Worm (Caenorhabditis elegans) whole organism, young adult: ENCODE results near the gene tat-2.

ENCODE experiments used
- B0261.1 ChIP-seq: sonication (generic microtip); optimal IDR thresholded peaks from 2 replicates; lab custom pipeline; 2016; ENCODE audit warnings: mild to moderate bottlenecking, missing genetic modification characterization, moderate library complexity, missing compliant biosample characterization
- B0336.3 ChIP-seq: fragments of 200-800 bp; sonication (Bioruptor generic); IDR thresholded peaks from 2 replicates; pipeline ENCODE4 v1.3.6; 2022; ENCODE audit warnings: missing genetic modification characterization, missing compliant biosample characterization
- C06A6.2 ChIP-seq: fragments of 200-800 bp; sonication (Bioruptor generic); conservative IDR thresholded peaks from 2 replicates; pipeline ENCODE4 v1.3.6; 2022; ENCODE audit warnings: missing genetic modification characterization, missing compliant biosample characterization
- D2030.7 ChIP-seq: fragments of 200-800 bp; sonication (Bioruptor generic); IDR thresholded peaks from 2 replicates; pipeline ENCODE4 v1.3.6; 2022; ENCODE audit warnings: missing genetic modification reagents, missing genetic modification characterization, missing compliant biosample characterization
- F23B12.7 ChIP-seq: sonication (generic microtip); optimal IDR thresholded peaks from 2 replicates; lab custom pipeline; 2017; ENCODE audit warnings: missing genetic modification characterization, mild to moderate bottlenecking, missing compliant biosample characterization, antibody characterized with exemption, moderate library complexity; ENCODE audit not compliant: insufficient read depth
- F33H1.4 ChIP-seq: fragments of 200-800 bp; sonication (Bioruptor generic); IDR thresholded peaks from 2 replicates; pipeline ENCODE4 v1.3.6; 2022; ENCODE audit warnings: missing genetic modification reagents, missing genetic modification characterization, missing compliant biosample characterization
- F52B5.7 ChIP-seq: sonication (generic microtip); optimal IDR thresholded peaks from 2 replicates; lab custom pipeline; 2016; ENCODE audit warnings: mild to moderate bottlenecking, missing genetic modification characterization, missing compliant biosample characterization
- F57C9.4 ChIP-seq: sonication (generic microtip); optimal IDR thresholded peaks from 2 replicates; lab custom pipeline; 2017; ENCODE audit warnings: mild to moderate bottlenecking, missing genetic modification characterization, missing compliant biosample characterization
- K12H6.12 ChIP-seq: fragments of 200-800 bp; sonication (Bioruptor generic); optimal IDR thresholded peaks from 2 replicates; lab custom pipeline; 2018; ENCODE audit warnings: mild to moderate bottlenecking, missing genetic modification characterization, missing compliant biosample characterization
- T07F8.4 ChIP-seq: sonication (generic microtip); optimal IDR thresholded peaks from 2 replicates; lab custom pipeline; 2016; ENCODE audit warnings: mild to moderate bottlenecking, missing genetic modification characterization, moderate library complexity, missing compliant biosample characterization
- T26A5.8 ChIP-seq: sonication (generic microtip); optimal IDR thresholded peaks from 2 replicates; lab custom pipeline; 2016; ENCODE audit warnings: missing genetic modification characterization, missing compliant biosample characterization
- Y53F4B.3 ChIP-seq: fragments of 200-800 bp; sonication (Bioruptor generic); IDR thresholded peaks from 2 replicates; pipeline ENCODE4 v1.3.6; 2022; ENCODE audit warnings: missing genetic modification reagents, missing genetic modification characterization, missing compliant biosample characterization
- Y53G8AR.9 ChIP-seq: fragments of 200-800 bp; sonication (Bioruptor generic); conservative IDR thresholded peaks from 2 replicates; pipeline ENCODE4 v1.3.6; 2022; ENCODE audit warnings: missing genetic modification reagents, missing genetic modification characterization, missing compliant biosample characterization
- Y56A3A.18 ChIP-seq: fragments of 200-800 bp; sonication (Bioruptor generic); IDR thresholded peaks from 2 replicates; pipeline ENCODE4 v1.3.6; 2022; ENCODE audit warnings: missing genetic modification reagents, missing genetic modification characterization, missing compliant biosample characterization
- Y79H2A.3 ChIP-seq: fragments of 200-800 bp; sonication (Bioruptor generic); conservative IDR thresholded peaks from 2 replicates; pipeline ENCODE4 v1.3.6; 2022; ENCODE audit warnings: missing genetic modification reagents, missing genetic modification characterization, missing compliant biosample characterization
- akir-1 ChIP-seq: fragments of 200-800 bp; sonication (Bioruptor generic); optimal IDR thresholded peaks from 2 replicates; lab custom pipeline; 2018; ENCODE audit warnings: mild to moderate bottlenecking, missing genetic modification characterization, moderate library complexity, missing compliant biosample characterization
- aptf-2 ChIP-seq: fragments of 200-800 bp; sonication (Bioruptor generic); conservative IDR thresholded peaks from 2 replicates; pipeline ENCODE4 v1.3.6; 2022; ENCODE audit warnings: missing genetic modification reagents, missing genetic modification characterization, missing compliant biosample characterization
- aptf-3 ChIP-seq: fragments of 200-800 bp; sonication (Bioruptor generic); IDR thresholded peaks from 2 replicates; pipeline ENCODE4 v1.3.6; 2022; ENCODE audit warnings: missing genetic modification characterization, missing compliant biosample characterization
- atf-7 ChIP-seq: sonication (generic microtip); optimal IDR thresholded peaks from 2 replicates; lab custom pipeline; 2017; ENCODE audit warnings: mild to moderate bottlenecking, missing genetic modification characterization, missing compliant biosample characterization
- athp-1 ChIP-seq: sonication (generic microtip); optimal IDR thresholded peaks from 2 replicates; lab custom pipeline; 2017; ENCODE audit warnings: mild to moderate bottlenecking, missing genetic modification characterization, missing compliant biosample characterization
- attf-6 ChIP-seq: fragments of 200-800 bp; sonication (Bioruptor generic); IDR thresholded peaks from 2 replicates; pipeline ENCODE4 v1.3.6; 2022; ENCODE audit warnings: missing genetic modification reagents, missing genetic modification characterization, missing compliant biosample characterization
- ccch-3 ChIP-seq: fragments of 200-800 bp; sonication (Bioruptor generic); optimal IDR thresholded peaks from 2 replicates; lab custom pipeline; 2018; ENCODE audit warnings: mild to moderate bottlenecking, missing genetic modification characterization, missing compliant biosample characterization
- cebp-1 ChIP-seq, 2 experiments: fragments of 200-800 bp in 1 of 2; sonication (Bioruptor generic) in 1 of 2; sonication (generic microtip) in 1 of 2; IDR thresholded peaks in 1 of 2; optimal IDR thresholded peaks in 1 of 2; 2 replicates each; pipeline versions ENCODE4 v1.3.6 to Lab custom; 2017 to 2022; ENCODE audit warnings: missing compliant biosample characterization in 2 of 2, missing genetic modification characterization in 2 of 2, mild to moderate bottlenecking in 1 of 2, missing genetic modification reagents in 1 of 2, moderate library complexity in 1 of 2
- chd-7 ChIP-seq: sonication (generic microtip); optimal IDR thresholded peaks from 2 replicates; lab custom pipeline; 2016; ENCODE audit warnings: mild to moderate bottlenecking, missing genetic modification characterization, moderate library complexity, missing compliant biosample characterization
- dpff-1 ChIP-seq: sonication (generic microtip); optimal IDR thresholded peaks from 2 replicates; lab custom pipeline; 2017; ENCODE audit warnings: mild to moderate bottlenecking, missing genetic modification characterization, missing compliant biosample characterization
- egrh-3 ChIP-seq: fragments of 200-800 bp; sonication (Bioruptor generic); IDR thresholded peaks from 2 replicates; pipeline ENCODE4 v1.3.6; 2022; ENCODE audit warnings: missing genetic modification reagents, missing genetic modification characterization, missing compliant biosample characterization
- fkh-3 ChIP-seq: sonication (generic microtip); optimal IDR thresholded peaks from 2 replicates; lab custom pipeline; 2016; ENCODE audit warnings: mild to moderate bottlenecking, missing genetic modification characterization, missing compliant biosample characterization
- gei-17 ChIP-seq: fragments of 200-800 bp; sonication (Bioruptor generic); optimal IDR thresholded peaks from 2 replicates; lab custom pipeline; 2018; ENCODE audit warnings: mild to moderate bottlenecking, missing genetic modification characterization, missing compliant biosample characterization
- hlh-12 ChIP-seq: sonication (generic microtip); optimal IDR thresholded peaks from 2 replicates; lab custom pipeline; 2016; ENCODE audit warnings: missing genetic modification characterization, missing compliant biosample characterization
- hmg-1.2 ChIP-seq: fragments of 200-800 bp; sonication (Bioruptor generic); IDR thresholded peaks from 2 replicates; pipeline ENCODE4 v1.3.6; 2022; ENCODE audit warnings: missing genetic modification reagents, missing genetic modification characterization, missing compliant biosample characterization
- let-526 ChIP-seq: fragments of 200-800 bp; sonication (Bioruptor generic); IDR thresholded peaks from 2 replicates; pipeline ENCODE4 v1.3.6; 2022; ENCODE audit warnings: missing genetic modification reagents, missing genetic modification characterization, missing compliant biosample characterization
- let-607 ChIP-seq, 2 experiments: fragments of 200-800 bp in 1 of 2; sonication (Bioruptor generic) in 1 of 2; sonication (generic microtip) in 1 of 2; optimal IDR thresholded peaks; 2 replicates each; lab custom pipeline; 2016 to 2018; ENCODE audit warnings: mild to moderate bottlenecking in 2 of 2, missing compliant biosample characterization in 2 of 2, missing genetic modification characterization in 2 of 2, moderate library complexity in 2 of 2, missing genotype in 1 of 2
- lin-35 ChIP-seq, 3 experiments: fragments of 150-350 bp in 2 of 3; sonication (generic microtip) in 1 of 3; optimal IDR thresholded peaks; 2 replicates each; lab custom pipeline; 2014 to 2018; ENCODE audit warnings: missing biosample characterization in 3 of 3, missing genetic modification characterization in 3 of 3, missing genetic modification reagents in 3 of 3
- mel-28 ChIP-seq: sonication (generic microtip); optimal IDR thresholded peaks from 2 replicates; lab custom pipeline; 2016; ENCODE audit warnings: borderline replicate concordance, mild to moderate bottlenecking, missing genetic modification characterization, missing compliant biosample characterization
- nfya-2 ChIP-seq: fragments of 200-800 bp; sonication (Bioruptor generic); IDR thresholded peaks from 2 replicates; pipeline ENCODE4 v1.3.6; 2022; ENCODE audit warnings: missing genetic modification reagents, missing genetic modification characterization, missing compliant biosample characterization
- nhr-27 ChIP-seq: fragments of 200-800 bp; sonication (Bioruptor generic); optimal IDR thresholded peaks from 2 replicates; lab custom pipeline; 2018; ENCODE audit warnings: mild to moderate bottlenecking, missing genetic modification characterization, moderate library complexity, missing compliant biosample characterization
- rpc-1 ChIP-seq, 2 experiments: fragments of 150-350 bp in 1 of 2; sonication (generic microtip) in 1 of 2; optimal IDR thresholded peaks; 2 replicates each; lab custom pipeline; 2014 to 2018; ENCODE audit warnings: missing biosample characterization in 1 of 2, missing genetic modification characterization in 1 of 2, missing genetic modification reagents in 1 of 2, missing genotype in 1 of 2
- sea-2 ChIP-seq: fragments of 200-800 bp; sonication (Bioruptor generic); IDR thresholded peaks from 2 replicates; pipeline ENCODE4 v1.3.6; 2022; ENCODE audit warnings: missing genetic modification characterization, missing compliant biosample characterization
- snpc-1.1 ChIP-seq: sonication (generic microtip); optimal IDR thresholded peaks from 2 replicates; lab custom pipeline; 2017; ENCODE audit warnings: missing genetic modification characterization, mild to moderate bottlenecking, missing compliant biosample characterization, antibody characterized with exemption, moderate library complexity, missing genotype, missing genetic modification reagents; ENCODE audit not compliant: insufficient read depth
- somi-1 ChIP-seq: fragments of 200-800 bp; sonication (Bioruptor generic); optimal IDR thresholded peaks from 2 replicates; lab custom pipeline; 2018; ENCODE audit warnings: mild to moderate bottlenecking, missing genetic modification characterization, missing compliant biosample characterization
- tbp1 ChIP-seq: fragments of 200-800 bp; sonication (Bioruptor generic); optimal IDR thresholded peaks from 2 replicates; lab custom pipeline; 2018; ENCODE audit warnings: mild to moderate bottlenecking, missing genetic modification characterization, missing compliant biosample characterization
- zfh-2 ChIP-seq: fragments of 200-800 bp; sonication (Bioruptor generic); conservative IDR thresholded peaks from 2 replicates; pipeline ENCODE4 v1.3.6; 2022; ENCODE audit warnings: missing genetic modification reagents, missing genetic modification characterization, missing compliant biosample characterization
- zim-3 ChIP-seq: sonication (generic microtip); optimal IDR thresholded peaks from 2 replicates; lab custom pipeline; 2017; ENCODE audit warnings: mild to moderate bottlenecking, missing genetic modification characterization, moderate library complexity, missing compliant biosample characterization
- ztf-18 ChIP-seq: sonication (generic microtip); optimal IDR thresholded peaks from 2 replicates; lab custom pipeline; 2016; ENCODE audit warnings: missing genotype, mild to moderate bottlenecking, missing genetic modification characterization, missing compliant biosample characterization
- ztf-3 ChIP-seq: fragments of 200-800 bp; sonication (Bioruptor generic); optimal IDR thresholded peaks from 2 replicates; lab custom pipeline; 2018; ENCODE audit warnings: mild to moderate bottlenecking, missing genetic modification characterization, missing compliant biosample characterization
- ztf-6 ChIP-seq: fragments of 200-800 bp; sonication (Bioruptor generic); IDR thresholded peaks from 2 replicates; pipeline ENCODE4 v1.3.6; 2022; ENCODE audit warnings: missing genetic modification reagents, missing genetic modification characterization, missing compliant biosample characterization

tat-2 gene

DNA sequence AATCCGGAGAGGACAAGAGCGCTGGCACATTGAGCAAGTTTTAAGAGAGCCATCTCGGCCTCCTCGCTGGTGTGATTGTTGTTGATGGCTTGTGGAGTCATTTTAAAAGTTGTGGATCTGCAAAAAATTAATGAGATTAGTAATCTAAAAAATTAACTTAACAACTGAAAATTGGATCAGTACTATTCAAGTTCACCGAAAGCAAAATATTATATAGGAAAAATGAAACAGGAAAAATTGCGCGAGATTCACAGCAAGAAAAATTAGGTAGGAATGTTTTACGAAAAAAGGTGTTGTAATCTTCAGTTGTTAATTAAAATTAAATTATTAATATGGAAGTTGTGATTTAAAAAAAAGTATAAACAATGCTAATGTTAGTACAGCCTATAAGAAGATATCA lies 40.6 kb upstream of the tat-2 start, which contains the start of gene T08B6.1:
Gene T08B6.1, minus strand, starts transcription at position 101 of the 400 bp plus-strand sequence.
- TF ChIP-seq T07F8.4 (tag; lab: Kevin White, UChicago) (no peak), B0261.1 (no peak), zim-3 (tag; lab: Kevin White, UChicago) (no peak), lin-35 (GFP tag; optimal IDR thresholded peaks at IDR 0.05; lab: Kevin White, UChicago) (no peak), tbp1 (GFP tag; lab: Kevin White, UChicago) (no peak), gei-17 (GFP tag; lab: Kevin White, UChicago) (no peak)

DNA sequence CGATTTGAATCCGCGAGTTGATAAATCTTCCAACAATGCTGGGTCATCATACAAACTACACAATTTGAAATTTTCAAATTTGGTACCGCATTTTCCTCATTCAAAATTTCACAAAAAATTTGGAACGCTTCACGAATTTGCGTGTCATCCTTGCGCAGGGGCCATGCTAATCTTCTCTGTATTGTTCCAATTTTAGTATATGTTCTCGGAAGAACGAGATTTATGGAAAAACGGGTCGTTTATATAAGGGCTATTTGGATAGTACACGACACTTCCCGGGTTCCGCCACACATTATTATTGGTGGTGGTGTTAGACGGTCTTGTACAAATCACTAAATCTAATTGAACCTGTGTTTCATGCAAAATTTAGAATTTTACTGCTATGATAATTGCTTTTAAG lies 38.7 kb upstream of the tat-2 start:
- TF ChIP-seq C06A6.2 (GFP tag; lab: Robert Waterston, UW) (no peak), Y56A3A.18 (GFP tag; lab: Robert Waterston, UW) (no peak), zfh-2 (GFP tag; lab: Robert Waterston, UW) (no peak), ztf-6 (GFP tag; lab: Robert Waterston, UW) (no peak), F57C9.4 (tag; lab: Kevin White, UChicago) (no peak), mel-28 (tag; lab: Kevin White, UChicago) (no peak), sea-2 (GFP tag; lab: Robert Waterston, UW) (no peak), let-607 (tag; optimal IDR thresholded peaks at IDR 0.05; lab: Kevin White, UChicago) (no peak), rpc-1 (optimal IDR thresholded peaks at IDR 0.05; lab: Kevin White, UChicago) (peak; percentile 62), rpc-1 (tag; optimal IDR thresholded peaks at IDR 0.05; lab: Kevin White, UChicago) (peak; percentile 82), D2030.7 (peak; percentile 39; the same call in 1 of the 2 replicates), egrh-3 (GFP tag; lab: Robert Waterston, UW) (no peak), Y79H2A.3 (GFP tag; lab: Robert Waterston, UW) (no peak), cebp-1 (GFP tag; IDR thresholded peaks at IDR 0.05; lab: Robert Waterston, UW) (no peak), cebp-1 (tag; optimal IDR thresholded peaks at IDR 0.05; lab: Kevin White, UChicago) (no peak), T07F8.4 (tag; lab: Kevin White, UChicago) (no peak), hmg-1.2 (GFP tag; lab: Robert Waterston, UW) (no peak), ztf-18 (tag; lab: Kevin White, UChicago) (peak; percentile 23), let-526 (GFP tag; lab: Robert Waterston, UW) (no peak), F33H1.4 (no peak), Y53G8AR.9 (GFP tag; lab: Robert Waterston, UW) (no peak), hlh-12 (tag; lab: Kevin White, UChicago) (no peak), aptf-2 (GFP tag; lab: Robert Waterston, UW) (no peak), akir-1 (GFP tag; lab: Kevin White, UChicago) (no peak), B0336.3 (GFP tag; lab: Robert Waterston, UW) (no peak), chd-7 (no peak), T26A5.8 (tag; lab: Kevin White, UChicago) (no peak), aptf-3 (no peak), attf-6 (peak; percentile 83), fkh-3 (tag; lab: Kevin White, UChicago) (no peak), tbp1 (GFP tag; lab: Kevin White, UChicago) (peak; percentile 80), somi-1 (GFP tag; lab: Kevin White, UChicago) (no peak), athp-1 (tag; lab: Kevin White, UChicago) (no peak), atf-7 (no peak), ccch-3 (GFP tag; lab: Kevin White, UChicago) (no peak), K12H6.12 (tag; lab: Kevin White, UChicago) (no peak), Y53F4B.3 (GFP tag; lab: Robert Waterston, UW) (no peak), snpc-1.1 (tag; lab: Kevin White, UChicago) (peak; percentile 88), nfya-2 (GFP tag; lab: Robert Waterston, UW) (no peak), nhr-27 (tag; lab: Kevin White, UChicago) (no peak), F23B12.7 (tag; lab: Kevin White, UChicago) (no peak), F52B5.7 (tag; lab: Kevin White, UChicago) (no peak), dpff-1 (tag; lab: Kevin White, UChicago) (no peak), ztf-3 (GFP tag; lab: Kevin White, UChicago) (no peak)
